Worm (Caenorhabditis elegans): ENCODE results near the gene Y116A8C.24.

Y116A8C.24 gene

DNA sequence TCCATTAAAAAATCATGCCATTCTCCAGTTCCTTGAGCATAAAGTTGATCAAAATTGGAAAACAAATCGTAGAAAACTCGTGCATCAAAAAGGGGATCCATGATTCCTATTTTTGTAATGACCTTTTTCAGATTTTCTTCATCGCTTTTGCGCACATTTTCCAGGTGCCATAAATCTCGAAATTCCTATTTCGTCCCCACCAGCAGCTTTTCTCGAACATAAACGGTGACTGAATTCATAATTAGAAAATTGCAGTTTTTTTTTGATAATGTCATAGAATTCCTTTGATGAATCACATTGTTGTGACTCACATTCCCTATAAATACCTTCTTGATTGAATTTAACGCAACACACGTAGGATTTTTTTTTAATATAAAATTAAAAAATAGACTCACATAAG is 40.2 kb downstream of the Y116A8C.24 start, which contains the start of gene nhr-229:
Gene nhr-229 (minus strand): TSS at position 101 of the 400 bp plus-strand sequence.
- TF ChIP-seq sem-4 (tag; optimal IDR thresholded peaks at IDR 0.05) (no peak), unc-39 (tag; optimal IDR thresholded peaks at IDR 0.05) (no peak), peb-1 (tag; optimal IDR thresholded peaks at IDR 0.05) (no peak), ztf-1 (GFP tag; conservative IDR thresholded peaks at IDR 0.05) (no peak), ZK546.5 (tag; optimal IDR thresholded peaks at IDR 0.05) (no peak), nhr-12 (tag; optimal IDR thresholded peaks at IDR 0.05) (no peak), crh-2 (tag; optimal IDR thresholded peaks at IDR 0.05) (no peak), lin-39 (tag; optimal IDR thresholded peaks at IDR 0.05) (no peak), zag-1 (tag; optimal IDR thresholded peaks at IDR 0.05) (no peak), nhr-10 (tag; optimal IDR thresholded peaks at IDR 0.05) (no peak), C34F6.9 (tag; optimal IDR thresholded peaks at IDR 0.05) (no peak), F13H6.1 (tag; optimal IDR thresholded peaks at IDR 0.05) (no peak), sma-9 (GFP tag; optimal IDR thresholded peaks at IDR 0.05) (no peak), sma-9 (tag; optimal IDR thresholded peaks at IDR 0.05) (no peak), unc-62 (GFP tag; optimal IDR thresholded peaks at IDR 0.05) (no peak), nhr-11 (tag; optimal IDR thresholded peaks at IDR 0.05) (no peak), ceh-16 (tag; optimal IDR thresholded peaks at IDR 0.05) (no peak), alr-1 (tag; optimal IDR thresholded peaks at IDR 0.05) (no peak), ceh-82 (tag; optimal IDR thresholded peaks at IDR 0.05) (no peak)

ce11 chrIV:17026568-17026967 is 44.1 kb downstream of the Y116A8C.24 start:
- TF ChIP-seq nhr-6 (tag; optimal IDR thresholded peaks at IDR 0.05): no peak
- TF ChIP-seq mbf-1 (tag; optimal IDR thresholded peaks at IDR 0.05): no peak
- TF ChIP-seq skn-1 (tag; optimal IDR thresholded peaks at IDR 0.05): no peak
- no peak for TF ChIP-seq dmd-4 (tag; optimal IDR thresholded peaks at IDR 0.05)
- TF ChIP-seq ceh-82 (tag; optimal IDR thresholded peaks at IDR 0.05): no peak
- no peak for TF ChIP-seq unc-62 (GFP tag; optimal IDR thresholded peaks at IDR 0.05)
- no peak for TF ChIP-seq nhr-237 (tag; optimal IDR thresholded peaks at IDR 0.05)
- TF ChIP-seq sma-3 (GFP tag; optimal IDR thresholded peaks at IDR 0.05): no peak
- TF ChIP-seq ztf-1 (GFP tag; conservative IDR thresholded peaks at IDR 0.05): no peak

- TF ChIP-seq zag-1 (tag; optimal IDR thresholded peaks at IDR 0.05): no peak
- TF ChIP-seq fos-1 (tag; optimal IDR thresholded peaks at IDR 0.05): no peak
- no peak for TF ChIP-seq ztf-1 (GFP tag; conservative IDR thresholded peaks at IDR 0.05)
- no peak for TF ChIP-seq gmeb-1 (tag; optimal IDR thresholded peaks at IDR 0.05)
- no peak for TF ChIP-seq peb-1 (tag; optimal IDR thresholded peaks at IDR 0.05)
- TF ChIP-seq lsy-2 (tag; optimal IDR thresholded peaks at IDR 0.05): no peak
- TF ChIP-seq nhr-23 (tag; optimal IDR thresholded peaks at IDR 0.05): no peak
- no peak for TF ChIP-seq ZK546.5 (tag; optimal IDR thresholded peaks at IDR 0.05)
- TF ChIP-seq ztf-4 (tag; optimal IDR thresholded peaks at IDR 0.05): no peak
- no peak for TF ChIP-seq F13H6.1 (tag; optimal IDR thresholded peaks at IDR 0.05)
- TF ChIP-seq nhr-237 (tag; optimal IDR thresholded peaks at IDR 0.05): no peak
- no peak for TF ChIP-seq sma-9 (GFP tag; optimal IDR thresholded peaks at IDR 0.05)
- TF ChIP-seq sma-9 (tag; optimal IDR thresholded peaks at IDR 0.05): no peak
- TF ChIP-seq lin-39 (tag; optimal IDR thresholded peaks at IDR 0.05): no peak
- no peak for TF ChIP-seq elt-1 (tag; optimal IDR thresholded peaks at IDR 0.05)
- no peak for TF ChIP-seq nhr-21 (tag; optimal IDR thresholded peaks at IDR 0.05)
- TF ChIP-seq dmd-4 (tag; optimal IDR thresholded peaks at IDR 0.05): no peak
Observed at ce11 chrIV:17025017-17025416, 45.7 kb downstream of the Y116A8C.24 start, which contains the start of gene dct-13. Gene dct-13 (minus strand): TSS chrIV:17025117.

DNA sequence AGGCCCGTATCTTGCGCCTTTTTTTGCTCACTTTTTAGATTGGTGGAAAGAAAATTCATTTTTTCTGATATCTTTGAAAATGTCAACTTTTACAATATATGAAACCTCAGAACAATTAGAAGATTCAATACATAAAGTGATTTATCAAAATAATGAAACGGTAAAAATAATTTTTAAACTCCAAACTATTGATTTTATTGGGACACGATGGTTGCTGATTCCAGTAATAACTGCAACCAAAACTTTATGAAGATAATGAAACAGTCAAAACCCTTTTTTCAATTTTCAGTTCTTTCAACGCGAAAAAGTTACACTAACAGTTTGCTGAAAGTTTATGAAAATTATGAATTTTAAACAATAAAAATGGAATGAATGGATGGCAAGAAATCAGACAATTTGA is 49.6 kb downstream of the Y116A8C.24 start:
- TF ChIP-seq skn-1 (tag; optimal IDR thresholded peaks at IDR 0.05) (no peak), lin-11 (tag; optimal IDR thresholded peaks at IDR 0.05) (no peak), elt-1 (tag; optimal IDR thresholded peaks at IDR 0.05) (no peak), gmeb-1 (tag; optimal IDR thresholded peaks at IDR 0.05) (no peak)
